Fruit fly (Drosophila melanogaster) whole organism: ENCODE results near the gene CG42822.

Source experiments
- CG8478 ChIP-seq: fragments of >200 bp; optimal IDR thresholded peaks from 2 replicates; lab custom pipeline; 2018; ENCODE audit warnings: inconsistent platforms
- psq ChIP-seq: fragments of >200 bp; optimal IDR thresholded peaks from 2 replicates; lab custom pipeline; 2017
- usp ChIP-seq: fragments of >200 bp; optimal IDR thresholded peaks from 2 replicates; lab custom pipeline; 2017; ENCODE audit warnings: missing biosample characterization, missing genetic modification characterization, mixed read lengths

DNA sequence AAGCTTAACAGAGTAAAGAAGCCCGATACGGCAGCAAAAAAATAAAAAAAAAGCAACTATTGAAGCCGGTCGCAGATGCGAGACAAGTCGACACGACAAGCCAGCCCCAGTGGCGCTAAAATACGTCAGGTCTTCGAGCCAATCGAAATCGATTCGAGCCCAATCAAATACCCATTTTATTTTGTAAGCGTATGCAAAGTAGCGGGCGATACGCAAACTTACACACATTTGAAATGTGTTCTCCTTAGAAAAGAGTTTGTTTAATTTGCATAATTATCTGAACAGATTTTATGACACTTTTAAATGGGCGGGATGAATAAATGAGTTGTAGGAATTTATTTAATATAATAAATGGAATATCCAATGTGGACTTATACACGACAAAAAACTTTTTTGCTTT is 33.9 kb downstream of the CG42822 start:
- TF ChIP-seq psq (lab: Kevin White, UChicago) (no peak), usp (GFP tag; lab: Kevin White, UChicago) (no peak), CG8478 (lab: Kevin White, UChicago) (no peak)
